Fruit fly (Drosophila melanogaster) whole organism: Measurements from ENCODE around the gene CG7840.

Experiments used
- CG8478 ChIP-seq: fragments of >200 bp; optimal IDR thresholded peaks from 2 replicates; lab custom pipeline; 2018; ENCODE audit warnings: inconsistent platforms
- Dll ChIP-seq: fragments of >200 bp; optimal IDR thresholded peaks from 2 replicates; lab custom pipeline; 2017
- EcR ChIP-seq, 2 experiments: fragments of >200 bp; optimal IDR thresholded peaks; 2 replicates each; lab custom pipeline; 2017; ENCODE audit warnings: missing biosample characterization in 2 of 2, missing genetic modification characterization in 2 of 2, missing genetic modification reagents in 2 of 2
- pan ChIP-seq: fragments of >200 bp; optimal IDR thresholded peaks from 2 replicates; lab custom pipeline; 2017
- psq ChIP-seq: fragments of >200 bp; optimal IDR thresholded peaks from 2 replicates; lab custom pipeline; 2017
- usp ChIP-seq: fragments of >200 bp; optimal IDR thresholded peaks from 2 replicates; lab custom pipeline; 2017; ENCODE audit warnings: missing biosample characterization, missing genetic modification characterization, mixed read lengths

CG7840 gene

dm6 chr2L:8319858-8320525 is 14.6 kb downstream of the CG7840 start, which contains the start of the genes mtsh and strat:
Gene mtsh (minus strand): TSS chr2L:8319908.
Gene strat (plus strand): TSS chr2L:8320328.
- TF ChIP-seq CG8478 (lab: Kevin White, UChicago) (no peak), psq (no peak), EcR (GFP tag; optimal IDR thresholded peaks at IDR 0.05; lab: Kevin White, UChicago) (no peak), Dll (lab: Kevin White, UChicago) (no peak), usp (GFP tag; lab: Kevin White, UChicago) (no peak), pan (lab: Kevin White, UChicago) (no peak)

dm6 chr2L:8325150-8325549 is 19.8 kb downstream of the CG7840 start, which contains the start of gene CG7781:
Gene CG7781 (minus strand): TSS chr2L:8325409.
- TF ChIP-seq EcR (GFP tag; optimal IDR thresholded peaks at IDR 0.05; lab: Kevin White, UChicago), result no peak
- no peak for TF ChIP-seq pan (lab: Kevin White, UChicago)
- no peak for TF ChIP-seq Dll (lab: Kevin White, UChicago)
- TF ChIP-seq psq, result no peak
- no peak for TF ChIP-seq usp (GFP tag; lab: Kevin White, UChicago)
- TF ChIP-seq CG8478 (lab: Kevin White, UChicago), result no peak

dm6 chr2L:8326414-8327271 is 21.3 kb downstream of the CG7840 start:
- TF ChIP-seq usp (GFP tag; lab: Kevin White, UChicago), result no peak
- TF ChIP-seq Dll (lab: Kevin White, UChicago), result no peak
- no peak for TF ChIP-seq CG8478 (lab: Kevin White, UChicago)
- TF ChIP-seq pan (lab: Kevin White, UChicago), result no peak
- TF ChIP-seq psq, result no peak
- no peak for TF ChIP-seq EcR (GFP tag; optimal IDR thresholded peaks at IDR 0.05; lab: Kevin White, UChicago)

- no peak for TF ChIP-seq CG8478 (lab: Kevin White, UChicago)
- TF ChIP-seq pan (lab: Kevin White, UChicago), result no peak
- no peak for TF ChIP-seq EcR (GFP tag; optimal IDR thresholded peaks at IDR 0.05; lab: Kevin White, UChicago)
- TF ChIP-seq Dll (lab: Kevin White, UChicago), result no peak
- TF ChIP-seq usp (GFP tag; lab: Kevin White, UChicago), result no peak
- TF ChIP-seq psq, result no peak
Observed at dm6 chr2L:8327272-8327555, 21.8 kb downstream of the CG7840 start, which contains the start of gene CG14275. Gene CG14275 (plus strand): TSS chr2L:8327456.

- TF ChIP-seq CG8478 (lab: Kevin White, UChicago), result no peak
- TF ChIP-seq usp (GFP tag; lab: Kevin White, UChicago), result no peak
- no peak for TF ChIP-seq Dll (lab: Kevin White, UChicago)
- no peak for TF ChIP-seq psq
- no peak for TF ChIP-seq EcR (GFP tag; optimal IDR thresholded peaks at IDR 0.05; lab: Kevin White, UChicago)
- no peak for TF ChIP-seq pan (lab: Kevin White, UChicago)
Observed at dm6 chr2L:8327783-8328327, 22.5 kb downstream of the CG7840 start.

dm6 chr2L:8328526-8329097 is 23.2 kb downstream of the CG7840 start:
- TF ChIP-seq psq, result no peak
- TF ChIP-seq EcR (GFP tag; optimal IDR thresholded peaks at IDR 0.05; lab: Kevin White, UChicago), result no peak
- no peak for TF ChIP-seq pan (lab: Kevin White, UChicago)
- no peak for TF ChIP-seq CG8478 (lab: Kevin White, UChicago)
- no peak for TF ChIP-seq Dll (lab: Kevin White, UChicago)
- no peak for TF ChIP-seq usp (GFP tag; lab: Kevin White, UChicago)

dm6 chr2L:8333185-8333584 is 27.8 kb downstream of the CG7840 start:
- TF ChIP-seq EcR (GFP tag; optimal IDR thresholded peaks at IDR 0.05; lab: Kevin White, UChicago) (no peak), CG8478 (lab: Kevin White, UChicago) (no peak), Dll (lab: Kevin White, UChicago) (no peak), usp (GFP tag; lab: Kevin White, UChicago) (no peak), pan (lab: Kevin White, UChicago) (no peak), psq (no peak)

dm6 chr2L:8333624-8334023 is 28.2 kb downstream of the CG7840 start:
- TF ChIP-seq usp (GFP tag; lab: Kevin White, UChicago) (no peak), CG8478 (lab: Kevin White, UChicago) (no peak), Dll (lab: Kevin White, UChicago) (no peak), pan (lab: Kevin White, UChicago) (no peak), EcR (GFP tag; optimal IDR thresholded peaks at IDR 0.05; lab: Kevin White, UChicago) (no peak), psq (no peak)

- TF ChIP-seq pan (lab: Kevin White, UChicago) (no peak), EcR (GFP tag; optimal IDR thresholded peaks at IDR 0.05; lab: Kevin White, UChicago) (no peak), Dll (lab: Kevin White, UChicago) (no peak), usp (GFP tag; lab: Kevin White, UChicago) (no peak), psq (no peak), CG8478 (lab: Kevin White, UChicago) (no peak)
Observed at dm6 chr2L:8334705-8335104, 29.3 kb downstream of the CG7840 start.

- TF ChIP-seq usp (GFP tag; lab: Kevin White, UChicago) (no peak), CG8478 (lab: Kevin White, UChicago) (no peak), Dll (lab: Kevin White, UChicago) (no peak), psq (no peak), pan (lab: Kevin White, UChicago) (no peak), EcR (GFP tag; optimal IDR thresholded peaks at IDR 0.05; lab: Kevin White, UChicago) (no peak)
Observed at dm6 chr2L:8338039-8338438, 32.7 kb downstream of the CG7840 start, which contains the start of gene witty. Gene witty (plus strand): TSS chr2L:8338287.
